Worm (Caenorhabditis elegans) whole organism, L4 larva: ENCODE data around the gene swd-2.1.

Experiments
- D1046.2 ChIP-seq: fragments of 200-800 bp; sonication (Bioruptor generic); IDR thresholded peaks from 2 replicates; pipeline ENCODE4 v1.3.6; 2022; ENCODE audit warnings: missing genetic modification characterization, missing compliant biosample characterization
- F37D6.2 ChIP-seq: sonication (generic microtip); optimal IDR thresholded peaks from 2 replicates; lab custom pipeline; 2016; ENCODE audit warnings: mild to moderate bottlenecking, missing genetic modification characterization, missing compliant biosample characterization
- T20F7.1 ChIP-seq: fragments of 200-800 bp; sonication (Bioruptor generic); optimal IDR thresholded peaks from 2 replicates; lab custom pipeline; 2018; ENCODE audit warnings: mild to moderate bottlenecking, missing genetic modification characterization, missing compliant biosample characterization
- Y105C5A.15 ChIP-seq: fragments of 200-800 bp; sonication (Bioruptor generic); IDR thresholded peaks from 2 replicates; pipeline ENCODE4 v1.3.6; 2022; ENCODE audit warnings: missing genetic modification characterization, missing compliant biosample characterization
- Y5F2A.4 ChIP-seq: fragments of 200-800 bp; sonication (Bioruptor generic); optimal IDR thresholded peaks from 2 replicates; lab custom pipeline; 2018; ENCODE audit warnings: mild to moderate bottlenecking, missing genetic modification characterization, missing compliant biosample characterization
- aha-1 ChIP-seq: fragments of 150-350 bp; peaks from one replicate; lab custom pipeline; 2014; ENCODE audit warnings: missing biosample characterization, missing genetic modification characterization
- ama-1 ChIP-seq: fragments of 150-350 bp; optimal IDR thresholded peaks from 2 replicates; lab custom pipeline; 2014; ENCODE audit warnings: inconsistent platforms, mixed read lengths
- attf-4 ChIP-seq: sonication (generic microtip); optimal IDR thresholded peaks from 3 replicates; lab custom pipeline; 2017; ENCODE audit warnings: missing biosample characterization, missing genetic modification characterization
- ceh-32 ChIP-seq: sonication (generic microtip); optimal IDR thresholded peaks from 2 replicates; lab custom pipeline; 2016; ENCODE audit warnings: mild to moderate bottlenecking, missing genetic modification characterization, missing compliant biosample characterization; ENCODE audit not compliant: poor library complexity
- ceh-62 ChIP-seq: sonication (generic microtip); optimal IDR thresholded peaks from 2 replicates; lab custom pipeline; 2017; ENCODE audit warnings: missing biosample characterization, missing genetic modification characterization
- ceh-82 ChIP-seq: sonication (generic microtip); optimal IDR thresholded peaks from 2 replicates; lab custom pipeline; 2017; ENCODE audit warnings: missing biosample characterization, missing genetic modification characterization
- cey-2 ChIP-seq: sonication (generic microtip); optimal IDR thresholded peaks from 3 replicates; lab custom pipeline; 2017; ENCODE audit warnings: missing genetic modification characterization, mild to moderate bottlenecking, missing compliant biosample characterization, antibody characterized with exemption, borderline replicate concordance; ENCODE audit not compliant: insufficient read depth
- daf-16 ChIP-seq, 3 experiments: sonication (generic microtip); optimal IDR thresholded peaks; 2 replicates each; lab custom pipeline; 2016 to 2017; ENCODE audit warnings: missing genetic modification characterization in 3 of 3, missing genetic modification reagents in 3 of 3, mild to moderate bottlenecking in 2 of 3, missing compliant biosample characterization in 2 of 3, missing biosample characterization in 1 of 3, moderate library complexity in 1 of 3
- daf-8 ChIP-seq: fragments of 200-800 bp; sonication (Bioruptor generic); IDR thresholded peaks from 2 replicates; pipeline ENCODE4 v1.3.6; 2022; ENCODE audit warnings: missing genetic modification characterization, missing compliant biosample characterization
- dmd-6 ChIP-seq: fragments of 200-800 bp; sonication (Bioruptor generic); IDR thresholded peaks from 2 replicates; pipeline ENCODE4 v1.3.6; 2022; ENCODE audit warnings: missing genetic modification reagents, missing genetic modification characterization, missing compliant biosample characterization
- dmd-9 ChIP-seq: fragments of 200-800 bp; sonication (Bioruptor generic); IDR thresholded peaks from 2 replicates; pipeline ENCODE4 v1.3.6; 2022; ENCODE audit warnings: missing genetic modification reagents, missing genetic modification characterization, missing compliant biosample characterization
- duxl-1 ChIP-seq: sonication (generic microtip); optimal IDR thresholded peaks from 2 replicates; lab custom pipeline; 2016; ENCODE audit warnings: mild to moderate bottlenecking, missing genetic modification characterization, moderate library complexity, missing compliant biosample characterization; ENCODE audit not compliant: poor library complexity
- dve-1 ChIP-seq: sonication (generic microtip); optimal IDR thresholded peaks from 2 replicates; lab custom pipeline; 2017; ENCODE audit warnings: antibody characterized with exemption, mild to moderate bottlenecking, missing genetic modification characterization, missing compliant biosample characterization; ENCODE audit not compliant: insufficient read depth
- egl-27 ChIP-seq: sonication (generic microtip); optimal IDR thresholded peaks from 3 replicates; lab custom pipeline; 2017; ENCODE audit warnings: missing biosample characterization, missing genetic modification reagents, missing genetic modification characterization
- egl-43 ChIP-seq: fragments of 200-800 bp; sonication (Bioruptor generic); IDR thresholded peaks from 2 replicates; pipeline ENCODE4 v1.3.6; 2022; ENCODE audit warnings: missing genetic modification reagents, missing genetic modification characterization, missing compliant biosample characterization
- fos-1 ChIP-seq: fragments of 150-350 bp; optimal IDR thresholded peaks from 2 replicates; lab custom pipeline; 2014; ENCODE audit warnings: missing biosample characterization, missing genetic modification characterization
- hlh-11 ChIP-seq: fragments of 200-800 bp; sonication (Bioruptor generic); optimal IDR thresholded peaks from 2 replicates; lab custom pipeline; 2018; ENCODE audit warnings: mild to moderate bottlenecking, missing genetic modification characterization, missing compliant biosample characterization
- lin-1 ChIP-seq: fragments of 200-800 bp; sonication (Bioruptor generic); IDR thresholded peaks from 2 replicates; pipeline ENCODE4 v1.3.6; 2022; ENCODE audit warnings: missing genetic modification reagents, missing genetic modification characterization, missing compliant biosample characterization
- lin-38 ChIP-seq: fragments of 200-800 bp; sonication (Bioruptor generic); IDR thresholded peaks from 2 replicates; pipeline ENCODE4 v1.3.6; 2022; ENCODE audit warnings: missing genetic modification reagents, missing genetic modification characterization, missing compliant biosample characterization
- lin-39 ChIP-seq: fragments of 150-350 bp; optimal IDR thresholded peaks from 2 replicates; lab custom pipeline; 2014; ENCODE audit warnings: missing biosample characterization, missing genetic modification reagents, missing genetic modification characterization
- lsy-2 ChIP-seq, 2 experiments: fragments of 150-350 bp in 1 of 2; sonication (generic microtip) in 1 of 2; optimal IDR thresholded peaks; 2 replicates each; lab custom pipeline; 2014 to 2017; ENCODE audit warnings: missing biosample characterization in 2 of 2, missing genetic modification characterization in 2 of 2
- madf-9 ChIP-seq: fragments of 200-800 bp; sonication (Bioruptor generic); conservative IDR thresholded peaks from 2 replicates; pipeline ENCODE4 v1.3.6; 2022; ENCODE audit warnings: missing genetic modification reagents, missing genetic modification characterization, missing compliant biosample characterization
- mdl-1 ChIP-seq, 2 experiments: fragments of 150-350 bp in 1 of 2; sonication (generic microtip) in 1 of 2; optimal IDR thresholded peaks; 2 replicates each; lab custom pipeline; 2014 to 2017; ENCODE audit warnings: missing biosample characterization in 2 of 2, missing genetic modification characterization in 2 of 2
- mdt-29 ChIP-seq: fragments of 200-800 bp; sonication (Bioruptor generic); IDR thresholded peaks from 2 replicates; pipeline ENCODE4 v1.3.6; 2022; ENCODE audit warnings: missing genetic modification reagents, missing genetic modification characterization, missing compliant biosample characterization
- mep-1 ChIP-seq: fragments of 150-350 bp; sonication (generic microtip); optimal IDR thresholded peaks from 3 replicates; lab custom pipeline; 2014; ENCODE audit warnings: missing biosample characterization, missing genetic modification characterization
- mxl-3 ChIP-seq: fragments of 200-800 bp; sonication (Bioruptor generic); optimal IDR thresholded peaks from 2 replicates; lab custom pipeline; 2018; ENCODE audit warnings: mild to moderate bottlenecking, missing genetic modification characterization, missing compliant biosample characterization
- nhr-10 ChIP-seq: fragments of 150-350 bp; optimal IDR thresholded peaks from 2 replicates; lab custom pipeline; 2014; ENCODE audit warnings: missing biosample characterization, missing genetic modification characterization
- nhr-237 ChIP-seq: sonication (generic microtip); optimal IDR thresholded peaks from 2 replicates; lab custom pipeline; 2017; ENCODE audit warnings: missing biosample characterization, missing genetic modification characterization
- nhr-28 ChIP-seq: fragments of 150-350 bp; optimal IDR thresholded peaks from 2 replicates; lab custom pipeline; 2014; ENCODE audit warnings: missing biosample characterization, missing genetic modification characterization
- nhr-77 ChIP-seq: fragments of 150-350 bp; optimal IDR thresholded peaks from 2 replicates; lab custom pipeline; 2014; ENCODE audit warnings: missing biosample characterization, missing genetic modification characterization
- php-3 ChIP-seq: fragments of 200-800 bp; sonication (Bioruptor generic); IDR thresholded peaks from 2 replicates; pipeline ENCODE4 v1.3.6; 2022; ENCODE audit warnings: missing genetic modification reagents, missing genetic modification characterization, missing compliant biosample characterization
- pqm-1 ChIP-seq: sonication (generic microtip); optimal IDR thresholded peaks from 2 replicates; lab custom pipeline; 2017; ENCODE audit warnings: missing biosample characterization, missing genetic modification characterization
- rbr-2 ChIP-seq: sonication (generic microtip); optimal IDR thresholded peaks from 2 replicates; lab custom pipeline; 2016; ENCODE audit warnings: missing genotype, missing genetic modification characterization, missing compliant biosample characterization
- skn-1 ChIP-seq: fragments of 150-350 bp; optimal IDR thresholded peaks from 2 replicates; lab custom pipeline; 2014; ENCODE audit warnings: missing biosample characterization, missing genetic modification characterization
- spr-3 ChIP-seq: fragments of 200-800 bp; sonication (Bioruptor generic); optimal IDR thresholded peaks from 2 replicates; lab custom pipeline; 2018; ENCODE audit warnings: mild to moderate bottlenecking, missing genetic modification characterization, missing compliant biosample characterization
- tag-97 ChIP-seq: fragments of 200-800 bp; sonication (Bioruptor generic); IDR thresholded peaks from 2 replicates; pipeline ENCODE4 v1.3.6; 2022; ENCODE audit warnings: missing genetic modification characterization, missing compliant biosample characterization
- tra-1 ChIP-seq: fragments of 200-800 bp; sonication (Bioruptor generic); IDR thresholded peaks from 2 replicates; pipeline ENCODE4 v1.3.6; 2022; ENCODE audit warnings: missing genetic modification reagents, missing genetic modification characterization, missing compliant biosample characterization
- zag-1 ChIP-seq: fragments of 150-350 bp; optimal IDR thresholded peaks from 2 replicates; lab custom pipeline; 2014; ENCODE audit warnings: missing biosample characterization, missing genetic modification characterization
- zfp-2 ChIP-seq: sonication (generic microtip); optimal IDR thresholded peaks from 2 replicates; lab custom pipeline; 2016; ENCODE audit warnings: mild to moderate bottlenecking, missing genetic modification characterization, missing compliant biosample characterization
- zfp-3 ChIP-seq: fragments of 200-800 bp; sonication (Bioruptor generic); conservative IDR thresholded peaks from 2 replicates; pipeline ENCODE4 v1.3.6; 2022; ENCODE audit warnings: missing genetic modification reagents, missing genetic modification characterization, missing compliant biosample characterization
- zip-11 ChIP-seq: fragments of 200-800 bp; sonication (Bioruptor generic); IDR thresholded peaks from 2 replicates; pipeline ENCODE4 v1.3.6; 2022; ENCODE audit warnings: missing genetic modification characterization, missing compliant biosample characterization
- zip-2 ChIP-seq: fragments of 150-350 bp; optimal IDR thresholded peaks from 2 replicates; lab custom pipeline; 2014; ENCODE audit warnings: missing biosample characterization, missing genetic modification characterization

swd-2.1 gene

ce11 chrIV:7790801-7791588, 15.2 kb downstream of the swd-2.1 start, which contains the start of gene rsp-6 (continued):
- TF ChIP-seq cey-2 (tag; lab: Kevin White, UChicago) (no peak), ceh-32 (tag; lab: Kevin White, UChicago) (no peak), mdl-1 (tag; optimal IDR thresholded peaks at IDR 0.05; lab: Kevin White, UChicago) (peak in 1 of 2 experiments; percentile 59), fos-1 (no peak), D1046.2 (GFP tag; lab: Robert Waterston, UW) (peak; percentile 99), mxl-3 (GFP tag; lab: Kevin White, UChicago) (peak; percentile 62), zip-11 (0 out of 2 replicates have a peak, but pooled peaks have one; percentile 11), lin-1 (GFP tag; lab: Robert Waterston, UW) (no peak), Y5F2A.4 (GFP tag; lab: Kevin White, UChicago) (no peak), ama-1 (peak; percentile 73), T20F7.1 (GFP tag; lab: Kevin White, UChicago) (peak; percentile 81), lsy-2 (tag; optimal IDR thresholded peaks at IDR 0.05; lab: Kevin White, UChicago) (peak; percentile 97 to 99), mdt-29 (GFP tag; lab: Robert Waterston, UW) (no peak), pqm-1 (peak; percentile 12), lin-38 (GFP tag; lab: Robert Waterston, UW) (peak; percentile 86), rbr-2 (tag; lab: Kevin White, UChicago) (peak; percentile 85), F37D6.2 (peak; percentile 33), skn-1 (tag; lab: Kevin White, UChicago) (no peak), hlh-11 (peak; percentile 90), daf-8 (GFP tag; lab: Robert Waterston, UW) (no peak), egl-43 (GFP tag; lab: Robert Waterston, UW) (no peak), spr-3 (GFP tag; lab: Kevin White, UChicago) (no peak), aha-1 (tag; lab: Kevin White, UChicago) (peak; percentile 96), zfp-2 (peak; percentile 16), Y105C5A.15 (GFP tag; lab: Robert Waterston, UW) (0 out of 2 replicates have a peak, but pooled peaks have one; percentile 51), php-3 (no peak), nhr-10 (tag; lab: Kevin White, UChicago) (no peak), madf-9 (GFP tag; lab: Robert Waterston, UW) (peak; percentile 72), ceh-62 (tag; lab: Kevin White, UChicago) (no peak), zip-2 (tag; lab: Kevin White, UChicago) (no peak), attf-4 (no peak), zfp-3 (GFP tag; lab: Robert Waterston, UW) (0 out of 2 replicates have a peak, but pooled peaks have one; percentile 33), dmd-9 (GFP tag; lab: Robert Waterston, UW) (no peak), tra-1 (GFP tag; lab: Robert Waterston, UW) (no peak), zag-1 (no peak)

- TF ChIP-seq egl-27 (tag; lab: Kevin White, UChicago) (no peak), zfp-2 (no peak), attf-4 (no peak), dve-1 (peak; percentile 50), lsy-2 (tag; optimal IDR thresholded peaks at IDR 0.05; lab: Kevin White, UChicago) (peak in 1 of 2 experiments; percentile 18), T20F7.1 (GFP tag; lab: Kevin White, UChicago) (peak; percentile 18), ceh-82 (tag; lab: Kevin White, UChicago) (no peak), Y5F2A.4 (GFP tag; lab: Kevin White, UChicago) (no peak), nhr-28 (tag; lab: Kevin White, UChicago) (peak; percentile 49), nhr-77 (tag; lab: Kevin White, UChicago) (peak; percentile 43), tag-97 (GFP tag; lab: Robert Waterston, UW) (no peak), php-3 (no peak), hlh-11 (peak; percentile 61), dmd-9 (GFP tag; lab: Robert Waterston, UW) (no peak), mep-1 (tag; lab: Kevin White, UChicago) (no peak), dmd-6 (GFP tag; lab: Robert Waterston, UW) (peak; percentile 8; the same call in 1 of the 2 replicates), nhr-237 (tag; lab: Kevin White, UChicago) (no peak), daf-16 (GFP tag; optimal IDR thresholded peaks at IDR 0.05; lab: Kevin White, UChicago) (no peak), daf-16 (tag; optimal IDR thresholded peaks at IDR 0.05; lab: Kevin White, UChicago) (peak; percentile 44), aha-1 (tag; lab: Kevin White, UChicago) (peak; percentile 71), lin-39 (no peak), zfp-3 (GFP tag; lab: Robert Waterston, UW) (no peak), pqm-1 (peak; percentile 90), duxl-1 (tag; lab: Kevin White, UChicago) (no peak)
These were observed 16.1 kb downstream of the swd-2.1 start, which contains the start of gene C33H5.13 for ce11 chrIV:7791821-7792446. TSS of gene C33H5.13 (minus strand) at chrIV:7792263.
